Worm (Caenorhabditis elegans): ENCODE results near the gene ggtb-1.

ggtb-1 gene

ce11 chrIII:7095156-7095555 lies 38.4 kb upstream of the ggtb-1 start, which contains the start of gene nhr-9 (continued):
- TF ChIP-seq F44E2.7 (GFP tag; IDR thresholded peaks at IDR 0.05): no peak
- TF ChIP-seq nhr-11 (tag; optimal IDR thresholded peaks at IDR 0.05): no peak
- no peak for TF ChIP-seq zag-1 (tag; optimal IDR thresholded peaks at IDR 0.05)
- no peak for TF ChIP-seq arid-1 (GFP tag; conservative IDR thresholded peaks at IDR 0.05)
- no peak for TF ChIP-seq lsy-2 (tag; optimal IDR thresholded peaks at IDR 0.05)

ce11 chrIII:7096481-7096880 lies 37.1 kb upstream of the ggtb-1 start:
- TF ChIP-seq saeg-2 (GFP tag; IDR thresholded peaks at IDR 0.05) (no peak), aha-1 (tag) (peak; percentile 96), ceh-62 (tag; optimal IDR thresholded peaks at IDR 0.05) (no peak), T26A8.4 (GFP tag; IDR thresholded peaks at IDR 0.05) (no peak)

DNA sequence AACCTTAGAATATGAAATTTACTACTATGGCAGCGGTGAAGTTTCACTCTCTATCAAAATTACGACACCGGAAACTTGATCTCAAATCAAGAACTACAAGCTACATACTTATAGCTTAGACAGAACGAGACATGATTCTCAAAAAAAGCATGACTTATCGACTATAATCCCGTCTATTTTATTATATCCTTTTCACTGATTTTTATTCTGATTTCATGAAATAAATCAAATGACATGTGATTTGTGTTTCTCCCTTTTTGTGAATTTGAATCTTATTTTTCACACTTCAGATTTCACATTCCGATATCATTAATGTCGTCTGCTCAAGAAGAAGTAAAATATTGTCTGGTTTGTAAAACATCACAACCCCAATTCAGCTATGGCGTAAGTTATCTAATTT lies 33.6 kb upstream of the ggtb-1 start, which contains the start of gene ZK418.11:
TSS of gene ZK418.11 (plus strand) at position 289 of the 400 bp plus-strand sequence.
- TF ChIP-seq fos-1 (tag; optimal IDR thresholded peaks at IDR 0.05): no peak
- no peak for TF ChIP-seq mdt-29 (GFP tag; IDR thresholded peaks at IDR 0.05)
- no peak for TF ChIP-seq ZK546.5 (tag; optimal IDR thresholded peaks at IDR 0.05)
- no peak for TF ChIP-seq zip-11 (GFP tag; IDR thresholded peaks at IDR 0.05)
- no peak for TF ChIP-seq zip-2 (tag; optimal IDR thresholded peaks at IDR 0.05)
- no peak for TF ChIP-seq gei-8 (GFP tag; optimal IDR thresholded peaks at IDR 0.05)
- no peak for TF ChIP-seq nhr-102 (tag; optimal IDR thresholded peaks at IDR 0.05)
- no peak for TF ChIP-seq T20F7.1 (GFP tag; optimal IDR thresholded peaks at IDR 0.05)
- TF ChIP-seq hif-1 (tag; optimal IDR thresholded peaks at IDR 0.05): no peak
- TF ChIP-seq set-16 (GFP tag; IDR thresholded peaks at IDR 0.05): no peak
- no peak for TF ChIP-seq R02D3.7 (tag; optimal IDR thresholded peaks at IDR 0.05)
- no peak for TF ChIP-seq ceh-32 (tag; optimal IDR thresholded peaks at IDR 0.05; ENCODE audit: poor library complexity)
- no peak for TF ChIP-seq lim-7 (GFP tag; IDR thresholded peaks at IDR 0.05)
- no peak for TF ChIP-seq unc-62 (GFP tag; optimal IDR thresholded peaks at IDR 0.05 in 1 of 2)
- TF ChIP-seq unc-62 (tag; optimal IDR thresholded peaks at IDR 0.05): no peak
- no peak for TF ChIP-seq jun-1 (tag; optimal IDR thresholded peaks at IDR 0.05)
- TF ChIP-seq mxl-3 (GFP tag; optimal IDR thresholded peaks at IDR 0.05): no peak
- TF ChIP-seq vab-7 (GFP tag; IDR thresholded peaks at IDR 0.05): no peak
- TF ChIP-seq ama-1 (optimal IDR thresholded peaks at IDR 0.05): no peak
- no peak for TF ChIP-seq nhr-48 (tag; optimal IDR thresholded peaks at IDR 0.05)

DNA sequence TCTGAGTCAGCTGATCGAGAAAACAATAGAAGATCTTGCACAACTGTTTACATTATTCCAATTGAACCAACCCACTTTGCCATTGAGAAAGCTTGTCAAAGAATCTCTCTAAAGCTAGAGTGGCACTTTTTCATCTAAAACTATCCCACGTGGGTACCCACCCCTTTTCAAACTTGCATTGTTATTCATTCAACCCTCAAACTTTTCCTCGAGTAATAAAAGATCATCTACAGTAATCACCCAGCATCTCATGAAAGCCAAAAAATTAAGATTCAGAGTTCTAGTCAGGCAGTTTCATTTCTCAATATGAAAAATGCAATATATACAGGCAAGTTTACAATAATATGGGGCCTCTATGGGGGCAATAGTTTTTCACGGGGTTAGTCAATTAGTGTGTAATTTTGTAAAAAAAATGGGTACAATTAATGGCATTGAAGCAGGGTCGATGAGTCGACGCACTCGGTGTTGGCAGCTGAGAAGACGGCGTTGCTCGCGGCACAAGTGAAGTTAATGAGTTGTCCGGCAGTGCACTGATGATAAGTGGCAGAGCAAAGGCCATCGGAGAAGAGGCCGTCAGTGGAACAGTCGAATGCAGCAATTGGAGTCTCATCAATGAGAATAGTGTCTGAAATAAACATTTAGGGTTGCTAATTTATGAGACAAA lies 31.6 kb upstream of the ggtb-1 start:
- TF ChIP-seq unc-130 (GFP tag; optimal IDR thresholded peaks at IDR 0.05): peak; percentile 79
- no peak; the same call in 1 of the 2 replicates for TF ChIP-seq Y48G9A.11 (GFP tag; IDR thresholded peaks at IDR 0.05)
- TF ChIP-seq nhr-25 (tag; optimal IDR thresholded peaks at IDR 0.05; ENCODE audit: borderline replicate concordance, insufficient read depth): no peak
- TF ChIP-seq daf-19 (GFP tag; conservative IDR thresholded peaks at IDR 0.05): no peak
- TF ChIP-seq Y5F2A.4 (GFP tag; optimal IDR thresholded peaks at IDR 0.05): no peak
- 0 out of 2 replicates have a peak, but pooled peaks have one; percentile 31 for TF ChIP-seq lin-1 (GFP tag; IDR thresholded peaks at IDR 0.05)
- no peak for TF ChIP-seq nhr-237 (tag; optimal IDR thresholded peaks at IDR 0.05)
- 0 out of 2 replicates have a peak, but pooled peaks have one; percentile 13 for TF ChIP-seq D1046.2 (GFP tag; IDR thresholded peaks at IDR 0.05)
- TF ChIP-seq F49E8.2 (tag; optimal IDR thresholded peaks at IDR 0.05; ENCODE audit: borderline replicate concordance): peak; percentile 25
- TF ChIP-seq Y75B8A.6 (GFP tag; IDR thresholded peaks at IDR 0.05): no peak
- 0 out of 2 replicates have a peak, but pooled peaks have one; percentile 43 for TF ChIP-seq lim-7 (GFP tag; IDR thresholded peaks at IDR 0.05)
- TF ChIP-seq madf-5 (GFP tag; IDR thresholded peaks at IDR 0.05): peak in 1 of 2 experiments; percentile 35; a peak in 1 of 4 replicates
- no peak for TF ChIP-seq nhr-6 (tag; optimal IDR thresholded peaks at IDR 0.05)
- TF ChIP-seq ceh-62 (tag; optimal IDR thresholded peaks at IDR 0.05): no peak
- 0 out of 2 replicates have a peak, but pooled peaks have one; percentile 20 for TF ChIP-seq arid-1 (GFP tag; conservative IDR thresholded peaks at IDR 0.05)
- TF ChIP-seq nhr-111 (GFP tag; optimal IDR thresholded peaks at IDR 0.05): no peak
- TF ChIP-seq snpc-1.2 (GFP tag; IDR thresholded peaks at IDR 0.05): no peak
- TF ChIP-seq dmd-9 (GFP tag; IDR thresholded peaks at IDR 0.05): no peak
- TF ChIP-seq Y105C5A.15 (GFP tag; IDR thresholded peaks at IDR 0.05): 0 out of 2 replicates have a peak, but pooled peaks have one; percentile 9

Data from whole organism, L4 larva.